Worm (Caenorhabditis elegans) whole organism, dauer: Measurements from ENCODE around the gene arl-5.

ENCODE experiments used
- unc-62 ChIP-seq: sonication (generic microtip); optimal IDR thresholded peaks from 2 replicates; lab custom pipeline; 2017; ENCODE audit warnings: missing biosample characterization, missing genetic modification reagents, missing genetic modification characterization

Gene arl-5

DNA sequence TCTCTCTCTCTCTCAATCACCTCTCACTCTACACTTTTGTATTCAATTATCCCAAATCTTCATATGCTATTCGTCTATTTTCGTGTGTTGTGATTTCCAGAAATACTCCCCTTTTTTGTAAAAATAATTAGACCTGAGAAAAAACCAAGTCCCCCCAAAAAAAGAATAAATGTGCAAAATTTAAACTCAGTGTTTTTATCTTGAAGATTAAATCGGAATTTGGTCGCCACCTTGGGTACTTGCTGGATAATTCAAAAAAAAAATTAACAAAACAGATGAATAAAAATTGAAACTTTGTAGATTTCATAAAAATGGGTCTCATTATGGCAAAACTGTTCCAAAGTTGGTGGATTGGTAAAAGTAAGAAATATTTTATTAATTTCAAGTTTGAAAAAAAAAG, at the start of gene arl-5:
TSS of gene arl-5 (plus strand) at position 301 of the 400 bp plus-strand sequence.
- no peak for TF ChIP-seq unc-62

DNA sequence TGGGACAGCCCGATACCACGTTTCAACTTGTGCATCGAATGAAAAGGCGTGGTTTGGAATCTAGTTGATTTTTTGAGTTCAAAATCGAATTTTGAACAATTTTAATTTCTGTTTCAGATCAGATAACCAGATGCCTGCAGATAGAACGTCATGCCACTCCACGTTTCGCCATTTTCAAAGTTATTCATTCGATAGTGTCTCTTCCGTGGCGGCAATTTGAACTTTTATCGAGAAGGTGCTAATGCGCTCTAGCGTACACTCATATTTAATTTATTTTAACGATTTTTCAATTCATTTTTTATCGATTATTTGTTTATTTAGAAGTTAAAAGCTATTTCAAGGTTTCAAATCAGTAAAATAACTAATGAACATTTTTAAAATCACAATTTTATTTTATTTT, 47.1 kb upstream of the arl-5 start:
- TF ChIP-seq unc-62: no peak

DNA sequence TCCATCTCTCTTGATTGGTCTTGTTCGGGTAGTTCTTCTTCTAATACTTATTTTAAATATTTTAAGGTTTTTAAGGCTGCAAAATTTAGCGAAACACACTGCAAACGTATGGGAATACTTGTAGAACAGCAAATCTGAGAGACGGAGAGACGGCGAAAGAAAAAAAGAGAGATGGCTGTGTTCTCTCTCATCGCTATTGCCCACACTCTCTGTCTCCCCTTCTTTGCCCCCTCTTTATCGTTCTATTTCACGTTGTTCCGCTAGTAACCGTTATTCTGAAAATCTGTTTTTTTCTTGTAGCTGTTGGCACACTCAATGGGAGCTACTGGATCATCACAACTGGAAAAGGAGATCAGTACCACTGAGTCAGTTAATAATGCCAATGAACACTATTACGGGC, 46.7 kb upstream of the arl-5 start, which contains the start of gene usp-46:
TSS of gene usp-46 (plus strand) at position 301 of the 400 bp plus-strand sequence.
- no peak for TF ChIP-seq unc-62

DNA sequence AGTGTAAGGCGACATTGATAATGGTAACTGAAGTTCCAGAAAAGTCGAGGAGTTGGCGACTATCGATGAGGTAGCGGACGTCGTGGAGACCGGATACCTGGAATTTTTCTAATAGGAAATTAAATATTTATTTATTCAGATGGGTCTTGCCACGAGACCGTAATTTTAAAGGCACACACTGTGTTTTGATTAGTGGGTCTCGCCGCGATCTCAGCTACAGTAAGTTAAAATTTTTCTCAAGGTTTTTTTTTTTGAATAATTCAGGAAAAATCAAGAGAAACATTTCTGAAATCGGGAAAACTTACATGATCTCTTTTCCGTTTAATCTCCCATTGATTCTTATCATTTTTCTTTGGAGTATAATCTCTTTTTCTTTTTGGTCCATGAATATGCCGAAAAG, 44.0 kb upstream of the arl-5 start:
- no peak for TF ChIP-seq unc-62

DNA sequence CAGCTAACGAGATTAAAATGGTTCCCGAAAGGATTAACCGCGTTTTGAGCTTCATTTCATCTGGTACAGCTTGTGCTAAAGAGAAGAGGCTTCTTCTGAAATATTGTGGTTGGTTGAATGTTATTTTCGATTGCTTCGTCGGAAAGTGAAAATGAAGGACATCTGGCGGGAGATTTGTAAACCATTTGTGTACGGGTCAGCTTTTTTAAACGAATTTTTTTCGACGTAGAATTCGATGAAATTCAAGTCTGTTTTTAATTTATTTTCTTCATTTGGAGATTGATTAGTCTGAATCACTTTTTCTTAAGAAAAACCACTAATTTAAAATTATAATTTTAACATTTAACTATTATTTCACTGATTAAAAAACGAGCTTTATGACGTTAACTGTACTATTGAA, 42.8 kb upstream of the arl-5 start, which contains the start of gene sqv-3:
TSS of gene sqv-3 (minus strand) at position 101 of the 400 bp plus-strand sequence.
- no peak for TF ChIP-seq unc-62

DNA sequence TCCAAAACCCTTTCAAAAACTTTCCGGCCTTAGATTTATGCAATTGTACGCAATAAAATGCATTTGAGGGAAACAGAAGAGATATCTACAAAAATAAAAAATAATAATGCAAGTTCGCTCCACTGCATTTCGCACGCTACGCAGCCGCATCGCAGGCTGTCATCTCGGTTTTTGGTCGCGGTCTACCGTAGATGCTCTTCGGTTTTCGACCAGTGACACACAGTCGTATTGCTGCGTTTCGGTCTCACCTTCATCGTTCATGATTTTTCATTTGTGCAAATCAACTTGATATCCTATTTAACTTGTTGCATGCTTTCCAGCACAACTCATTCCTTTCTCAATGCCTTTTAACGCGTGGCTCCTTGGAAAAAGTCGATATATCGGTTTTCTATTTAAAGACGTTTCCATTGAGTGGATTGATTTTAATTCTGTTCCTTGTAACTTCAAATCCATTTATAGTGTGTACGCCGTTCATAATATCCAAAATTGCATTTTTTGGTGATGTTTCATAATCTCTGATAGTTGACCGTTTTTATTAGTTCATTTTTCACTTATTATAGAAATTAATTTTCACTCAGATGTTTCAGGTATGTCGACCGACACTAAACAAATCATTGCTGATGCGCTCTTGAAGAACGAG, 42.3 kb upstream of the arl-5 start, which contains the start of gene vha-1:
TSS of gene vha-1 (plus strand) at position 590 of the 640 bp plus-strand sequence.
- TF ChIP-seq unc-62: no peak

DNA sequence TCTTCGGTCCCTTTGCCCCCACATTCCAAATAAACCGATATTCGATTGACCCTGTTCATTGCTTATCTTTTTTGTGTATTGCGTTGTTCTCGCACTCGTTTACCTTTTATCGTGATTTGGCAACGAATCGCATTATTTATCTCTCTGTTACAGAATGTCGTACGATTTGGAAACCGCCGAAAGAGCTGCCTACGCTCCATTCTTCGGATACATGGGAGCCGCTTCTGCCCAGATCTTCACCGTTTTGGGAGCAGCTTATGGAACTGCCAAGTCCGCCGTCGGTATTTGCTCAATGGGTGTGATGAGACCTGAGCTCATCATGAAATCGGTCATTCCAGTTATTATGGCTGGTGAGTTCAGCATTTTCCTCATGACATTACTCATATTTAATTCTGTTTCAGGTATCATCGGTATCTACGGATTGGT, 41.0 kb upstream of the arl-5 start, which contains the start of gene vha-2:
TSS of gene vha-2 (plus strand) at position 154 of the 426 bp plus-strand sequence.
- no peak for TF ChIP-seq unc-62

DNA sequence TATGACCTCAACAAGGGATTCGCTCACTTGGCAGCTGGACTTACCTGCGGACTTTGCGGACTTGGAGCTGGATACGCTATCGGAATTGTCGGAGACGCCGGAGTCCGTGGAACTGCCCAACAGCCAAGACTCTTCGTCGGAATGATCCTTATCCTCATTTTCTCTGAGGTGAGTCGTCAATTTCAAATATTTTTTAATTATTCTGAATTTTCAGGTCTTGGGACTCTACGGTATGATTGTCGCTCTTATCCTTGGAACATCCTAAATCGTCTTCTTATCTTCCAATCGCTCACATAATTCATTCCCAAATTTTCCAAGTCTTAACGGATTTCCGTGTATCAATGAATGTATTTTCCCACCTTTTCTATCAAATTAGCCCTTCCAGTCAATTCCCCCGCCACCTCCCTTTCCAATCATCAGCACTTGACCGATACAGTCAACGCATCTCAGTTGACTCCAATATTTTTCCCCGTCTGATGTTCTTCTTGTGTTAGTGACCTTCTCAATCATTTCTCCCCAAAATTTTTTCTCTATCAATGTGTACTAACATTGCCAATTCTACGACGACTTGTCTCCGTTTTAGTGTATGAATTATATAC, 40.5 kb upstream of the arl-5 start, which contains the start of gene R10E11.6:
TSS of gene R10E11.6 (plus strand) at position 524 of the 599 bp plus-strand sequence.
- no peak for TF ChIP-seq unc-62

DNA sequence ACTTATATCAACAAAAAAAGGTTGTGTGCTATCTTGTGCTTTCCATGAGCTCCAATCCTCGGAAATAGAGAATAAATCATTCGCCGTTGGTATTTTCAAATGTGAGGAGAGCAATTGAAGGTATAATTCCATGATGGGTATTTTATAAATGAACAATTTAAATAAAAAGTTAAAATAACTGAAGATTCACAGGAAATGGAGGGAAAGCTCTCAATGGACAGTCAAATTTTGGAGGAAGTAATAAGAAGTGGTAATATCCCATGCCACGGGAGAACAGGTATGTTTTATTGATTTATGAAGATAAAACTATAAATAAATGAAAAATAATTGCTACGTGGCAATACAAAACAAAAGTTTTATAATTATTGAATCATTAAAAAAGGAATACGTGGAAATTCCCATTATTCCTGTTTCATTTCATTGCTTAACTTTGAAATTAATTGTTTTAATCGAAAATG, 39.9 kb upstream of the arl-5 start:
- no peak for TF ChIP-seq unc-62

DNA sequence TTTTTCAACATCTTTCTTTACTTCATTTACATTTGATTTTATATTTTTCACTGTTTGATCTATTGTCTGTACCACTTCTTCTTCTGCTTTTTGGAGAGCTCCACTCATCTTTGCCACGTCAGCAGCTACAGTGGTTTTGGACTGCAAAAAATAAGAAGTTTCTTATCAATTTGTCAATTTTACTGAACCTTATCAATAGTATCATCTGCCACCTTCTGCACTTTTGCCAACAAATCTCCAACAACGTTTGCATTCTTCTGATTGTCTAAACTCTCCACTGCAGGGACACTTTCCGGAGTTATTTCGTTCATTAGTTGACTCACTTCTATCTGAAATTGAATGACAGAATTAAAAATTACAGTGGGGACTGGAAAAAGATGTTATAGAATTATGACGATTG, 36.3 kb upstream of the arl-5 start:
- no peak for TF ChIP-seq unc-62

DNA sequence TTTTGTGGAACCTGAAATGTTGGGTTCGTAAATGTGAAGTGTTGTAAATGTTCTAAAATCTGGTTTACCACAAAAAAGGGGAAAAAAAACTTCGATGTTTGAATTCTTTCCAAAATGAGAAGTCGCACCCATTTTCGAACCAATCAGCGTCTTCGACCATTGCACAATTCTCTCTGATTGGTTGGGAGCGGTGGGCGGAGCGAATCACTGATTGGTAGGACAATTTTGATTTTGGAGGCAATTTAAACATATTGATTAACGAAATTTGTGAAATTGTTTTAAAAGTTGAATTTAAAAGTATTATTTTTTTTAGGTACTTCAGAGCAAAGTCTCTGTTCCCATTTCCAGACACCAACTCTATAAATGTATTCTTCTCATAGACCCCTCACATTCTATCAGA, 34.0 kb upstream of the arl-5 start:
- TF ChIP-seq unc-62: no peak

DNA sequence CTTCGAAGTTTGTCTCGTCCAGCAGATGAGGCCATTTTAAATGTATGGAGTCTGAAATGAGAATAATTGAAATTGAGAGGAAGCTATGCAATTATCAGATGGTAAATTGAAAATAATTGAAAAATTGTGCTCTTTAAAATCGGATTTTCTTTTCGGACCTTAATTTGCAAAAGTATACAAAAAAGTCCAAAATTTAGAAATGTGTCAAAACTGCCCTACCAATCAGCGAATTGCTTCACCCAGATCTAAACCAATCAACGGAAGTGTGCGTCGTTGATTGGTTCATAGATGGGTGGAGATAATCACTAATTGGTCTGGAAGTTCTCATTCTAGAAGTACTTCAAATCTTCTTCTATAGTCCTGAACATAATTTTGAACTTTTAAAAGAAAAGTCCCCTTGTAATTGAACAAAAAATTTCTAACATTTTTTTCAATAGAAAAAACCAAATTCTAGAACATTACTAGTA, 33.4 kb upstream of the arl-5 start, which contains the start of gene R10E11.5:
TSS of gene R10E11.5 (minus strand) at position 51 of the 467 bp plus-strand sequence.
- no peak for TF ChIP-seq unc-62

DNA sequence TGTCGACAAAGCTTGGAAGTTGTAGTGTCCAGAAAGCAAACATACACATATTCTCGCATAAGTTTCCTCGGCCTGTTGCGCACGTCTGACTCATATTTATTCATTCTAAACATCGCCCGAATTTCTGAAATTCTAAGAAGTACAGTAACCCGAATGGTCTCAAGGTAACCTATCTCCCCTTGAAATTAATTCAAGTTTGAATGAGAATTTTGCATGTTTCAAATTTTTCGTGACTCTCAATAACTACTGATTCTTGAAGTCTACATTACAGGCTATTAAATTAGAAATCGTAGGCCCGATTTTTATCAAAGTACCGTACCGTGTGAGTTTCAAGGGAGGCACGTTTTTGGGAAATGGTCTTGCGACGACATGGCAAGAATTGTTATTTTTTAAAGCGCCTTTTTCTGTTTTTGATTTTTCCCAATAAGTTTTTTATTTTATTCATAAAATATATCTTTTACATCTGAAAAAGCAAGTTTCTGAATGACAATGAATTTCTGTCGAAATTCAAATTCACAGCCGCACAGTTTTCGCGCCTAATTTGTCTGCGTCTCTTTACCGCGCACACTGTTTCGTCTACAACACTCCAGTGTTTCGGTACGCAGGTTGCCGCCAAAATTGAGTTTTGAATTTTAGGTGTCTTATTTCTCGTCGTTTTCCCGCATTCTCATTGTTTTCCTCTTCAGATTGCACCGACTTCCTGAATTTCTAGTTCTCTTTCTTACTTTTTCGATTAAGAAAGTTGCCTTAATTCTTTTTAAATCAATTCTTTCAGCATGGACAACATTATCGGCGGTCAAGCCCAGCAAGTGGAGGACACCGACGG, 29.2 kb upstream of the arl-5 start, which contains the start of the genes R10E11.9 and mcm-6:
TSS of gene R10E11.9 (minus strand) at position 51 of the 826 bp plus-strand sequence.
TSS of gene mcm-6 (plus strand) at position 776 of the 826 bp plus-strand sequence.
- no peak for TF ChIP-seq unc-62

DNA sequence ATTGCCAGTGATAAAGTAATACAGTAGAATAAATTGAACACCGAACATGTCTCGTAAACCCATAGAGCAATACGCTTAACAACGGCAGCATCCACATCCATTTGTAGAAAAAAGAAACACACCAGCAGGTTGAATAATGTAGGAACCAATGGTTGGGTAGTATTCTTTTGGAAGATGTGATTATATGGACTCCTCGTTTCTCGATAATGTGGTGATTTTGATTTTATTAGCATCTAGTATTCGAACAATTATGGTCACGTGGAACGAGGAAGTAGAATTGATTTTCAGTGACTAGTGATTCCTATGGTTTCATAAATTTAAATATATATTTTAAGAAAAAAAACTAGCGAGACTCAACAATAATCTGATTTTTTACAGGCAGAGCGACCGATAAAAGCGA, 26.6 kb upstream of the arl-5 start, which contains the start of gene srxa-10:
TSS of gene srxa-10 (minus strand) at position 101 of the 400 bp plus-strand sequence.
- no peak for TF ChIP-seq unc-62

DNA sequence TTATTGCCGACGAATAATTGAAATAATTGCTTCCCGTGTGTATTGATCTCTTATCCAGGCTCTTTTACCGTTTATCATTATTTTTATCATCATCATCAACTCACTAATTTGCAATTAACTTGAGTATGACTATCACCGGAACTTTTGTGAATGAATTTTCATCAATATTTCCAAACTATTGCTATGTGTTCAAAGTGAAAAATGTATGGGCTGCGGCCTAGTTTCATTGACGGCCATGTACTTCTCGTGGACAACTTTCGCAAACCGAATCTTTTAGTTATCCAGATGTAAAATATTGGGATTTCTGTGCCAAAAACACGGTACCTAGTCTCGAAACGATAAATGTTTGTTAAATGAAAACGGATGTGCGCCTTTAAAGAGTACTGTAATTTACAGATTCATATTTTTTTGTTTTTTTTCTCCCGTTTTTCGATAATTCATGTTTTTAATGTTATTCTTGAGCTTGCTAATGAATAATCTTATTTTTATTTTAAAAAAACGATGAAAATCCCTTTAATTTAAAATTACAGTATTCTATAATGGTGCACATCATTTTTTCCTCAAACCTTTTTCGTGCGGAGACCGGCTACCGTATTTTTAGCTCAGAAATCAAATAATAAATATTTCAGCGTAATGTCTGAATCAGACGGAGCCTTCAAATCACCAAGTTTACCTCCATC, 24.4 kb upstream of the arl-5 start, which contains the start of gene ZK632.2:
TSS of gene ZK632.2 (plus strand) at position 630 of the 680 bp plus-strand sequence.
- no peak for TF ChIP-seq unc-62

DNA sequence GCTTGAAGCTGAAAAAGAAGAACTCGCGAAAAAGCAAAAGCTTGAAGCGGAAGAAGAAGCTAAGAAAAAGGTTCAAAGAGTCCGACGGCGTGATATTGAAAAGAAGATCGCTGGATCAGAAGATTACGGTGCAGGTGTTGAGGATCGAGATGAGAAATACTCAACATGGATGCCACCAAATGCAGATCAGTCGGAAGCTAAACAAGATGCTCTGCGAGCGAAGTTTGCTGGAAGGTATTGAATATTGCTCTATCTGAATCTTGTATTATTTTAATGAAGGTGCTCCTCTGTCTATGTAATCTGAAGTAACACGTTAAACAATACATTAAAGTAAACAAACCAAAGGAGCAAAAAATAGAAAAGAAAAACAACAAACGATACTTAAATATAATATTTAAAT, 21.0 kb upstream of the arl-5 start:
- TF ChIP-seq unc-62: no peak
